Worm (Caenorhabditis elegans) whole organism, late embryonic: ENCODE data around the gene R148.3.

Experiments
- C38D4.7 ChIP-seq: fragments of 200-800 bp; sonication (Bioruptor generic); optimal IDR thresholded peaks from 2 replicates; lab custom pipeline; 2018; ENCODE audit warnings: mild to moderate bottlenecking, missing genetic modification characterization, moderate library complexity, missing compliant biosample characterization
- T23F11.4 ChIP-seq: fragments of 200-800 bp; sonication (Bioruptor generic); optimal IDR thresholded peaks from 2 replicates; lab custom pipeline; 2018; ENCODE audit warnings: mild to moderate bottlenecking, missing genetic modification characterization, missing compliant biosample characterization
- Y22D7AL.16 ChIP-seq: sonication (generic microtip); optimal IDR thresholded peaks from 2 replicates; lab custom pipeline; 2016; ENCODE audit warnings: missing genetic modification characterization, missing compliant biosample characterization
- ceh-18 ChIP-seq: sonication (generic microtip); optimal IDR thresholded peaks from 2 replicates; lab custom pipeline; 2016; ENCODE audit warnings: missing genetic modification characterization, missing compliant biosample characterization
- ceh-2 ChIP-seq: sonication (generic microtip); optimal IDR thresholded peaks from 2 replicates; lab custom pipeline; 2016; ENCODE audit warnings: missing genotype, missing genetic modification characterization, missing compliant biosample characterization
- ceh-30 ChIP-seq: fragments of 150-350 bp; optimal IDR thresholded peaks from 2 replicates; lab custom pipeline; 2014; ENCODE audit warnings: missing biosample characterization, missing genetic modification characterization
- ceh-31 ChIP-seq: sonication (generic microtip); optimal IDR thresholded peaks from 2 replicates; lab custom pipeline; 2016; ENCODE audit warnings: missing genetic modification characterization, missing compliant biosample characterization
- ceh-34 ChIP-seq: sonication (generic microtip); optimal IDR thresholded peaks from 2 replicates; lab custom pipeline; 2016; ENCODE audit warnings: mild to moderate bottlenecking, missing genetic modification characterization, missing compliant biosample characterization
- ceh-45 ChIP-seq: fragments of 200-800 bp; sonication (Bioruptor generic); IDR thresholded peaks from 2 replicates; pipeline ENCODE4 v1.3.6; 2022; ENCODE audit warnings: missing genetic modification reagents, missing genetic modification characterization, missing compliant biosample characterization
- ceh-48 ChIP-seq: sonication (generic microtip); optimal IDR thresholded peaks from 2 replicates; lab custom pipeline; 2016; ENCODE audit warnings: missing genetic modification characterization, inconsistent platforms, missing compliant biosample characterization
- ceh-6 ChIP-seq: fragments of 200-800 bp; sonication (Bioruptor generic); optimal IDR thresholded peaks from 2 replicates; lab custom pipeline; 2018; ENCODE audit warnings: mild to moderate bottlenecking, missing genetic modification characterization, missing compliant biosample characterization
- ceh-9 ChIP-seq: sonication (generic microtip); optimal IDR thresholded peaks from 2 replicates; lab custom pipeline; 2016; ENCODE audit warnings: mild to moderate bottlenecking, missing genetic modification characterization, inconsistent platforms, missing compliant biosample characterization
- che-1 ChIP-seq: sonication (generic microtip); optimal IDR thresholded peaks from 2 replicates; lab custom pipeline; 2016; ENCODE audit warnings: mild to moderate bottlenecking, missing genetic modification characterization, missing compliant biosample characterization
- dmd-4 ChIP-seq: sonication (generic microtip); optimal IDR thresholded peaks from 2 replicates; lab custom pipeline; 2016; ENCODE audit warnings: borderline replicate concordance, missing genetic modification characterization, missing compliant biosample characterization
- elt-2 ChIP-seq: sonication (generic microtip); optimal IDR thresholded peaks from 2 replicates; lab custom pipeline; 2016; ENCODE audit warnings: missing genetic modification reagents, missing genetic modification characterization, missing compliant biosample characterization
- ets-4 ChIP-seq: sonication (generic microtip); optimal IDR thresholded peaks from 2 replicates; lab custom pipeline; 2016; ENCODE audit warnings: missing genetic modification characterization, missing compliant biosample characterization
- eyg-1 ChIP-seq: sonication (generic microtip); optimal IDR thresholded peaks from 2 replicates; lab custom pipeline; 2016; ENCODE audit warnings: missing genotype, missing genetic modification characterization, missing compliant biosample characterization
- fkh-6 ChIP-seq: sonication (generic microtip); optimal IDR thresholded peaks from 2 replicates; lab custom pipeline; 2016; ENCODE audit warnings: missing genetic modification characterization, missing compliant biosample characterization
- hlh-13 ChIP-seq: fragments of 200-800 bp; sonication (Bioruptor generic); optimal IDR thresholded peaks from 2 replicates; lab custom pipeline; 2018; ENCODE audit warnings: mild to moderate bottlenecking, missing genetic modification characterization, missing compliant biosample characterization
- hlh-6 ChIP-seq: sonication (generic microtip); optimal IDR thresholded peaks from 2 replicates; lab custom pipeline; 2016; ENCODE audit warnings: missing genotype, missing genetic modification characterization, missing compliant biosample characterization
- hlh-8 ChIP-seq: sonication (generic microtip); optimal IDR thresholded peaks from 2 replicates; lab custom pipeline; 2016; ENCODE audit warnings: missing genotype, missing genetic modification characterization, missing compliant biosample characterization
- lin-11 ChIP-seq: fragments of 200-800 bp; sonication (Bioruptor generic); optimal IDR thresholded peaks from 2 replicates; lab custom pipeline; 2018; ENCODE audit warnings: mild to moderate bottlenecking, missing genetic modification characterization, missing compliant biosample characterization
- madf-2 ChIP-seq: sonication (generic microtip); optimal IDR thresholded peaks from 2 replicates; lab custom pipeline; 2017; ENCODE audit warnings: missing genetic modification characterization, missing compliant biosample characterization
- nfya-1 ChIP-seq: sonication (generic microtip); optimal IDR thresholded peaks from 2 replicates; lab custom pipeline; 2017; ENCODE audit warnings: missing genetic modification characterization, mild to moderate bottlenecking, missing compliant biosample characterization, antibody characterized with exemption, moderate library complexity
- nhr-11 ChIP-seq: fragments of 150-350 bp; optimal IDR thresholded peaks from 2 replicates; lab custom pipeline; 2014; ENCODE audit warnings: missing biosample characterization, missing genetic modification characterization
- odd-2 ChIP-seq: sonication (generic microtip); optimal IDR thresholded peaks from 2 replicates; lab custom pipeline; 2017; ENCODE audit warnings: antibody characterized with exemption, mild to moderate bottlenecking, missing genetic modification characterization, missing compliant biosample characterization
- pat-9 ChIP-seq: fragments of 200-800 bp; sonication (Bioruptor generic); optimal IDR thresholded peaks from 2 replicates; lab custom pipeline; 2018; ENCODE audit warnings: mild to moderate bottlenecking, missing genetic modification characterization, moderate library complexity, missing compliant biosample characterization
- pax-1 ChIP-seq: fragments of 150-350 bp; optimal IDR thresholded peaks from 2 replicates; lab custom pipeline; 2014; ENCODE audit warnings: missing biosample characterization, missing genetic modification characterization
- pha-2 ChIP-seq: sonication (generic microtip); optimal IDR thresholded peaks from 2 replicates; lab custom pipeline; 2017; ENCODE audit warnings: mild to moderate bottlenecking, missing genetic modification characterization, missing compliant biosample characterization
- pros-1 ChIP-seq: fragments of 150-350 bp; optimal IDR thresholded peaks from 2 replicates; lab custom pipeline; 2014; ENCODE audit warnings: missing biosample characterization, missing genetic modification reagents, missing genetic modification characterization
- ref-2 ChIP-seq: sonication (generic microtip); optimal IDR thresholded peaks from 2 replicates; lab custom pipeline; 2016; ENCODE audit warnings: missing genetic modification characterization, missing compliant biosample characterization
- rnt-1 ChIP-seq: sonication (generic microtip); optimal IDR thresholded peaks from 2 replicates; lab custom pipeline; 2016; ENCODE audit warnings: missing genetic modification characterization, missing compliant biosample characterization
- sdc-2 ChIP-seq: sonication (generic microtip); optimal IDR thresholded peaks from 2 replicates; lab custom pipeline; 2016; ENCODE audit warnings: missing genotype, missing genetic modification characterization, missing compliant biosample characterization
- sox-2 ChIP-seq: fragments of 200-800 bp; sonication (Bioruptor generic); IDR thresholded peaks from 2 replicates; pipeline ENCODE4 v1.3.6; 2022; ENCODE audit warnings: missing genetic modification reagents, missing genetic modification characterization, missing compliant biosample characterization
- sox-4 ChIP-seq: sonication (generic microtip); optimal IDR thresholded peaks from 2 replicates; lab custom pipeline; 2017; ENCODE audit warnings: mild to moderate bottlenecking, missing genetic modification characterization, inconsistent platforms, missing compliant biosample characterization
- ttx-3 ChIP-seq: sonication (generic microtip); optimal IDR thresholded peaks from 2 replicates; lab custom pipeline; 2016; ENCODE audit warnings: missing genetic modification reagents, missing genetic modification characterization, missing compliant biosample characterization
- unc-42 ChIP-seq: sonication (generic microtip); optimal IDR thresholded peaks from 2 replicates; lab custom pipeline; 2016; ENCODE audit warnings: missing genotype, missing genetic modification characterization, missing compliant biosample characterization
- unc-55 ChIP-seq: sonication (generic microtip); optimal IDR thresholded peaks from 2 replicates; lab custom pipeline; 2017; ENCODE audit warnings: missing biosample characterization, missing genetic modification reagents, missing genetic modification characterization
- ztf-16 ChIP-seq: sonication (generic microtip); optimal IDR thresholded peaks from 2 replicates; lab custom pipeline; 2017; ENCODE audit warnings: missing genetic modification characterization, missing compliant biosample characterization

R148.3 gene

ce11 chrIII:3170538-3170937 lies 4.6 kb upstream of the R148.3 start:
- TF ChIP-seq ceh-45 (GFP tag; lab: Robert Waterston, UW) = no peak
- no peak for TF ChIP-seq pros-1
- no peak for TF ChIP-seq pha-2 (tag; lab: Kevin White, UChicago)
- TF ChIP-seq che-1 (tag; lab: Kevin White, UChicago) = no peak
- TF ChIP-seq rnt-1 (tag; lab: Kevin White, UChicago) = no peak
- no peak for TF ChIP-seq sox-2 (GFP tag; lab: Robert Waterston, UW)
- TF ChIP-seq ceh-18 (tag; lab: Kevin White, UChicago) = no peak
- TF ChIP-seq ceh-48 (tag; lab: Kevin White, UChicago) = peak; percentile 81
- no peak for TF ChIP-seq sox-4 (tag; lab: Kevin White, UChicago)
- TF ChIP-seq, all 69 proteins: peak for 1

- TF ChIP-seq ceh-18 (tag; lab: Kevin White, UChicago) (no peak), madf-2 (tag; lab: Kevin White, UChicago) (no peak), ceh-30 (tag; lab: Kevin White, UChicago) (no peak), odd-2 (tag; lab: Kevin White, UChicago) (no peak), ceh-2 (tag; lab: Kevin White, UChicago) (no peak), sdc-2 (no peak), pat-9 (tag; lab: Kevin White, UChicago) (no peak), hlh-13 (GFP tag; lab: Kevin White, UChicago) (no peak), sox-2 (GFP tag; lab: Robert Waterston, UW) (no peak), hlh-6 (tag; lab: Kevin White, UChicago) (no peak), T23F11.4 (no peak), ref-2 (tag; lab: Kevin White, UChicago) (no peak), lin-11 (tag; lab: Kevin White, UChicago) (no peak), ceh-31 (tag; lab: Kevin White, UChicago) (no peak)
Observed at ce11 chrIII:3171382-3171781, 3.7 kb upstream of the R148.3 start, which contains the start of gene R148.4. R148.4 (plus strand) TSS chrIII:3171592.

- TF ChIP-seq ztf-16 (tag; lab: Kevin White, UChicago) (no peak), hlh-6 (tag; lab: Kevin White, UChicago) (no peak), Y22D7AL.16 (no peak), C38D4.7 (no peak), ttx-3 (tag; lab: Kevin White, UChicago) (no peak), odd-2 (tag; lab: Kevin White, UChicago) (no peak), lin-11 (tag; lab: Kevin White, UChicago) (no peak), sox-4 (tag; lab: Kevin White, UChicago) (no peak), unc-42 (tag; lab: Kevin White, UChicago) (no peak), ceh-48 (tag; lab: Kevin White, UChicago) (no peak), ceh-9 (tag; lab: Kevin White, UChicago) (no peak), fkh-6 (tag; lab: Kevin White, UChicago) (no peak), madf-2 (tag; lab: Kevin White, UChicago) (no peak), pax-1 (tag; lab: Kevin White, UChicago) (no peak), hlh-8 (tag; lab: Kevin White, UChicago) (no peak), ceh-2 (tag; lab: Kevin White, UChicago) (no peak), ets-4 (no peak)
Observed at ce11 chrIII:3176775-3177174, 1.6 kb downstream of the R148.3 start.

ce11 chrIII:3179855-3180254 lies 4.7 kb downstream of the R148.3 start:
- TF ChIP-seq odd-2 (tag; lab: Kevin White, UChicago) = no peak
- TF ChIP-seq dmd-4 (tag; lab: Kevin White, UChicago) = no peak
- TF ChIP-seq ceh-18 (tag; lab: Kevin White, UChicago) = no peak
- no peak for TF ChIP-seq ceh-34 (tag; lab: Kevin White, UChicago)
- TF ChIP-seq sox-4 (tag; lab: Kevin White, UChicago) = no peak
- TF ChIP-seq hlh-13 (GFP tag; lab: Kevin White, UChicago) = no peak
- TF ChIP-seq ceh-31 (tag; lab: Kevin White, UChicago) = no peak
- TF ChIP-seq nfya-1 (tag; lab: Kevin White, UChicago) = no peak
- TF ChIP-seq pros-1 = no peak
- TF ChIP-seq unc-55 (GFP tag; lab: Kevin White, UChicago) = no peak
- no peak for TF ChIP-seq fkh-6 (tag; lab: Kevin White, UChicago)
- no peak for TF ChIP-seq elt-2
- no peak for TF ChIP-seq eyg-1 (tag; lab: Kevin White, UChicago)
- no peak for TF ChIP-seq ceh-6 (GFP tag; lab: Kevin White, UChicago)
- no peak for TF ChIP-seq nhr-11 (tag; lab: Kevin White, UChicago)
- no peak for TF ChIP-seq ceh-9 (tag; lab: Kevin White, UChicago)
- TF ChIP-seq che-1 (tag; lab: Kevin White, UChicago) = no peak
- TF ChIP-seq ttx-3 (tag; lab: Kevin White, UChicago) = no peak
